Fruit fly (Drosophila melanogaster): Measurements from ENCODE around the gene CG7376.

Gene CG7376

dm6 chr3L:6173826-6174255 is at the start of gene CG7376, which contains the start of gene fmt (continued):
- TF ChIP-seq Taf1 (GFP tag; IDR thresholded peaks at IDR 0.05) (no peak), vnd (GFP tag; IDR thresholded peaks at IDR 0.05; ENCODE audit: partially characterized antibody) (peak; percentile 84), CG11247 (GFP tag; IDR thresholded peaks at IDR 0.05) (no peak), Atf3 (GFP tag; optimal IDR thresholded peaks at IDR 0.05) (no peak), Usf (GFP tag; optimal IDR thresholded peaks at IDR 0.05) (no peak), sima (GFP tag; optimal IDR thresholded peaks at IDR 0.05) (no peak), CG18262 (tag; optimal IDR thresholded peaks at IDR 0.05) (no peak), danr (GFP tag; IDR thresholded peaks at IDR 0.05) (no peak), dan (GFP tag; IDR thresholded peaks at IDR 0.05) (no peak), CG17186 (GFP tag; optimal IDR thresholded peaks at IDR 0.05) (peak; percentile 39), tap (tag; optimal IDR thresholded peaks at IDR 0.05) (no peak), Dll (GFP tag; IDR thresholded peaks at IDR 0.05; ENCODE audit: partially characterized antibody) (peak; percentile 74; the same call in 3 of the 4 replicates), HmgZ (tag; optimal IDR thresholded peaks at IDR 0.05) (peak; percentile 23), CG6791 (GFP tag; IDR thresholded peaks at IDR 0.05; ENCODE audit: partially characterized antibody) (peak; percentile 80), CG12071 (GFP tag; optimal IDR thresholded peaks at IDR 0.05) (no peak), Atf-2 (GFP tag; optimal IDR thresholded peaks at IDR 0.05) (no peak), CG12299 (tag; optimal IDR thresholded peaks at IDR 0.05) (no peak), ase (GFP tag; IDR thresholded peaks at IDR 0.05) (no peak), chinmo (GFP tag; IDR thresholded peaks at IDR 0.05; ENCODE audit: partially characterized antibody) (peak; percentile 75; the same call in 2 of the 4 replicates), cg (GFP tag; optimal IDR thresholded peaks at IDR 0.05) (no peak), PHDP (tag; optimal IDR thresholded peaks at IDR 0.05) (no peak), ac (GFP tag; optimal IDR thresholded peaks at IDR 0.05) (no peak), ara (GFP tag; IDR thresholded peaks at IDR 0.05) (no peak), NC2α (GFP tag; optimal IDR thresholded peaks at IDR 0.05) (no peak), schlank (tag; optimal IDR thresholded peaks at IDR 0.05) (no peak), CG6272 (GFP tag; IDR thresholded peaks at IDR 0.05) (no peak), CG8281 (tag; optimal IDR thresholded peaks at IDR 0.05) (no peak), sc (optimal IDR thresholded peaks at IDR 0.05) (no peak), sc (GFP tag; optimal IDR thresholded peaks at IDR 0.05) (no peak), lilli (GFP tag; optimal IDR thresholded peaks at IDR 0.05) (peak; percentile 34), ci (GFP tag; IDR thresholded peaks at IDR 0.05) (no peak), GATAe (GFP tag; conservative IDR thresholded peaks at IDR 0.05) (no peak), CG17829 (tag; optimal IDR thresholded peaks at IDR 0.05) (peak; percentile 69), tx (GFP tag; optimal IDR thresholded peaks at IDR 0.05) (no peak), CG9932 (GFP tag; IDR thresholded peaks at IDR 0.05) (no peak), CG7963 (GFP tag; IDR thresholded peaks at IDR 0.05; ENCODE audit: partially characterized antibody) (peak; percentile 85), Mrtf (GFP tag; IDR thresholded peaks at IDR 0.05) (no peak), nmo (GFP tag; optimal IDR thresholded peaks at IDR 0.05) (peak; percentile 80), Scr (GFP tag; IDR thresholded peaks at IDR 0.05; ENCODE audit: partially characterized antibody) (peak; percentile 80), Sox100B (GFP tag; optimal IDR thresholded peaks at IDR 0.05) (no peak), CG10654 (GFP tag; optimal IDR thresholded peaks at IDR 0.05) (peak; percentile 27), ftz-f1 (GFP tag; optimal IDR thresholded peaks at IDR 0.05) (no peak), bcd (GFP tag; optimal IDR thresholded peaks at IDR 0.05) (no peak), CG11504 (tag; optimal IDR thresholded peaks at IDR 0.05) (no peak), CG9797 (GFP tag; optimal IDR thresholded peaks at IDR 0.05) (peak; percentile 16), jigr1 (GFP tag; IDR thresholded peaks at IDR 0.05) (no peak), nau (GFP tag; optimal IDR thresholded peaks at IDR 0.05) (no peak), Antp (GFP tag; optimal IDR thresholded peaks at IDR 0.05) (no peak), trem (tag; optimal IDR thresholded peaks at IDR 0.05) (peak; percentile 72), Doc3 (GFP tag; IDR thresholded peaks at IDR 0.05; ENCODE audit: partially characterized antibody) (0 out of 3 replicates have a peak, but pooled peaks have one; percentile 47), seq (GFP tag; IDR thresholded peaks at IDR 0.05) (no peak), CG6175 (GFP tag; IDR thresholded peaks at IDR 0.05) (no peak)
